Worm (Caenorhabditis elegans) whole organism, L4/young adult: ENCODE data around the gene F35D2.3.

Experiments
- W03F9.2 ChIP-seq: fragments of 150-350 bp; optimal IDR thresholded peaks from 2 replicates; lab custom pipeline; 2014; ENCODE audit warnings: missing biosample characterization, missing genetic modification characterization
- dao-5 ChIP-seq: sonication (generic microtip); optimal IDR thresholded peaks from 2 replicates; lab custom pipeline; 2016; ENCODE audit warnings: missing genotype, missing genetic modification characterization, moderate library complexity, missing compliant biosample characterization
- him-1 ChIP-seq: sonication (generic microtip); optimal IDR thresholded peaks from 2 replicates; lab custom pipeline; 2016; ENCODE audit warnings: missing genotype, missing genetic modification reagents, missing genetic modification characterization, missing compliant biosample characterization

DNA sequence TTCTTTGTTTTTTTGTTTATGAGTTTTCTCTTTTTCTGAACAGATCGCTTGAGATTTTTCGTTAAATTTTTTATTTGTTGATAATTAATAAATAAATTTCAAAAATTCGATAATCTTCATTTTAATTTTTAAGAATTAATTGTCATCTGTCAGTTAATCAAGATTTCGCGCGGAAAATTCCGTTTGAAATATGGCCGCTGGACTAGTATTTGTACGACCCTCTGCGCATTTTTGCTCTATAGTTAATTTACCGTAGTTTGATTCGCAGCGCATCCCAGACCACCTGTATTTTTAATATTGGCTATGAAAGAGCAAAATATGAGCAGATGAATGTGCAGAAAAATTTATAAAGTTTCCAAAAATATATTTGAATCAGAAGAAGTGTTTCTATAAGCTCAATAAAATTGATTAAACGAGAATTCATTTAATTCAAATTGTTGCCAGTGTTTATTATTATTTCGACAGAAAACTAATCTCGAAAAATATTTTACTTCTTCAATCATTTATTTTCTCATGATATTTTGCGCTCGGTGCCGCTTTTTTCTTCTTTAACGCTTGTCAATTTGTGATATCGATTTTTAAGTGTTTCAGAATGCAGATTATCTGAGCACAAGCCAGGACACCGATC is 32.7 kb upstream of the F35D2.3 start, which contains the start of gene nfi-1:
- TF ChIP-seq W03F9.2 (tag; lab: Kevin White, UChicago) (no peak), him-1 (tag; lab: Kevin White, UChicago) (no peak), dao-5 (tag; lab: Kevin White, UChicago) (no peak)
